Fruit fly (Drosophila melanogaster) whole organism, embryonic: ENCODE data around the gene Cp18.

Experiments used
- Asciz ChIP-seq: fragments of 200-800 bp; sonication (Bioruptor generic); optimal IDR thresholded peaks from 2 replicates; lab custom pipeline; 2017; ENCODE audit warnings: missing biosample characterization, mild to moderate bottlenecking, missing genetic modification characterization, missing genetic modification reagents
- CG10274 ChIP-seq: fragments of 200-800 bp; sonication (Bioruptor generic); optimal IDR thresholded peaks from 3 replicates; lab custom pipeline; 2017; ENCODE audit warnings: missing biosample characterization, mild to moderate bottlenecking, missing genetic modification characterization
- CG11093 ChIP-seq: fragments of 200-800 bp; sonication (Bioruptor generic); IDR thresholded peaks from 3 replicates; pipeline ENCODE4 v1.3.6; 2022; ENCODE audit warnings: missing biosample characterization, missing genetic modification characterization
- CG13287 ChIP-seq: fragments of 200-800 bp; sonication (Bioruptor generic); IDR thresholded peaks from 2 replicates; pipeline ENCODE4 v1.3.6; 2022; ENCODE audit warnings: missing biosample characterization, missing genetic modification characterization; ENCODE audit not compliant: partially characterized antibody
- CG14441 ChIP-seq: fragments of 200-800 bp; sonication (Bioruptor generic); IDR thresholded peaks from 2 replicates; pipeline ENCODE4 v1.3.6; 2022; ENCODE audit warnings: missing biosample characterization, missing genetic modification characterization
- CG15073 ChIP-seq: fragments of 200-800 bp; sonication (Bioruptor generic); optimal IDR thresholded peaks from 2 replicates; lab custom pipeline; 2016; ENCODE audit warnings: missing biosample characterization, missing genetic modification characterization
- CG1603 ChIP-seq: fragments of 200-800 bp; sonication (Bioruptor generic); optimal IDR thresholded peaks from 2 replicates; lab custom pipeline; 2019; ENCODE audit warnings: missing biosample characterization, mild to moderate bottlenecking, missing genetic modification characterization, moderate library complexity
- CG17385 ChIP-seq: fragments of 200-800 bp; sonication (Bioruptor generic); optimal IDR thresholded peaks from 3 replicates; lab custom pipeline; 2018; ENCODE audit warnings: missing biosample characterization, mild to moderate bottlenecking, missing genetic modification characterization
- CG17829 ChIP-seq: fragments of 200-800 bp; optimal IDR thresholded peaks from 2 replicates; lab custom pipeline; 2019; ENCODE audit warnings: missing biosample characterization, mild to moderate bottlenecking, missing genetic modification characterization, moderate library complexity
- CG18764 ChIP-seq: fragments of 200-800 bp; sonication (Bioruptor generic); optimal IDR thresholded peaks from 3 replicates; lab custom pipeline; 2016; ENCODE audit warnings: missing biosample characterization, missing genetic modification characterization
- CG42726 ChIP-seq: fragments of 200-800 bp; sonication (Bioruptor generic); IDR thresholded peaks from 2 replicates; pipeline ENCODE4 v1.3.6; 2022; ENCODE audit warnings: missing biosample characterization, missing genetic modification characterization; ENCODE audit not compliant: partially characterized antibody
- CG6272 ChIP-seq: fragments of 200-800 bp; sonication (Bioruptor generic); IDR thresholded peaks from 2 replicates; pipeline ENCODE4 v1.3.6; 2022; ENCODE audit warnings: missing biosample characterization, missing genetic modification characterization
- CG6854 ChIP-seq: fragments of 200-800 bp; sonication (Bioruptor generic); optimal IDR thresholded peaks from 3 replicates; lab custom pipeline; 2017; ENCODE audit warnings: missing biosample characterization, mild to moderate bottlenecking, missing genetic modification characterization
- CG7372 ChIP-seq: fragments of 200-800 bp; sonication (Bioruptor generic); IDR thresholded peaks from 2 replicates; pipeline ENCODE4 v1.3.6; 2022; ENCODE audit warnings: missing biosample characterization, missing genetic modification characterization
- CG8359 ChIP-seq: fragments of 200-800 bp; sonication (Bioruptor generic); optimal IDR thresholded peaks from 2 replicates; lab custom pipeline; 2017; ENCODE audit warnings: missing biosample characterization, mild to moderate bottlenecking, missing genetic modification characterization, borderline replicate concordance
- CG8478 ChIP-seq: fragments of >200 bp; optimal IDR thresholded peaks from 2 replicates; lab custom pipeline; 2018
- Doc3 ChIP-seq: fragments of 200-800 bp; sonication (Bioruptor generic); IDR thresholded peaks from 3 replicates; pipeline ENCODE4 v1.3.6; 2022; ENCODE audit warnings: missing biosample characterization, missing genetic modification characterization; ENCODE audit not compliant: partially characterized antibody
- Elba2 ChIP-seq: fragments of 200-800 bp; sonication (Bioruptor generic); optimal IDR thresholded peaks from 3 replicates; lab custom pipeline; 2016; ENCODE audit warnings: missing biosample characterization, missing genetic modification characterization
- HmgZ ChIP-seq: fragments of 200-800 bp; sonication (Bioruptor generic); optimal IDR thresholded peaks from 2 replicates; lab custom pipeline; 2018; ENCODE audit warnings: missing biosample characterization, mild to moderate bottlenecking, missing genetic modification characterization
- Hmx ChIP-seq: fragments of 200-800 bp; sonication (Bioruptor generic); optimal IDR thresholded peaks from 2 replicates; lab custom pipeline; 2016; ENCODE audit warnings: missing biosample characterization, missing genetic modification characterization
- Med ChIP-seq: fragments of 200-800 bp; sonication (Bioruptor generic); peaks from one replicate; lab custom pipeline; 2016; ENCODE audit warnings: missing biosample characterization, missing genetic modification characterization, mild to moderate bottlenecking, inconsistent platforms, moderate library complexity
- Myb ChIP-seq: fragments of 200-800 bp; sonication (Bioruptor generic); optimal IDR thresholded peaks from 2 replicates; lab custom pipeline; 2016; ENCODE audit warnings: missing biosample characterization, missing genetic modification characterization
- Nf-YC ChIP-seq: fragments of 200-800 bp; optimal IDR thresholded peaks from 3 replicates; lab custom pipeline; 2019; ENCODE audit warnings: missing biosample characterization, mild to moderate bottlenecking, missing genetic modification characterization, moderate library complexity
- Sox100B ChIP-seq: fragments of 200-800 bp; sonication (Bioruptor generic); optimal IDR thresholded peaks from 3 replicates; lab custom pipeline; 2018; ENCODE audit warnings: missing biosample characterization, mild to moderate bottlenecking, missing genetic modification characterization
- Stat92E ChIP-seq, 3 experiments: fragments of >200 bp in 2 of 3; fragments of 200-800 bp in 1 of 3; sonication (Bioruptor generic) in 1 of 3; optimal IDR thresholded peaks; 2 replicates each; lab custom pipeline; 2017 to 2019; ENCODE audit warnings: missing biosample characterization in 3 of 3, missing genetic modification characterization in 3 of 3, mild to moderate bottlenecking in 1 of 3, moderate library complexity in 1 of 3
- Xrp1 ChIP-seq: fragments of 200-800 bp; sonication (Bioruptor generic); IDR thresholded peaks from 2 replicates; pipeline ENCODE4 v1.3.6; 2022; ENCODE audit warnings: missing biosample characterization, missing genetic modification characterization
- al ChIP-seq: fragments of 200-800 bp; sonication (Bioruptor generic); IDR thresholded peaks from 2 replicates; pipeline ENCODE4 v1.3.6; 2022; ENCODE audit warnings: missing biosample characterization, missing genetic modification characterization
- dati ChIP-seq: fragments of 200-800 bp; sonication (Bioruptor generic); IDR thresholded peaks from 2 replicates; pipeline ENCODE4 v1.3.6; 2022; ENCODE audit warnings: missing biosample characterization, missing genetic modification characterization
- dm ChIP-seq: fragments of 200-800 bp; sonication (Bioruptor generic); optimal IDR thresholded peaks from 3 replicates; lab custom pipeline; 2016; ENCODE audit warnings: missing biosample characterization, missing genetic modification characterization
- eve ChIP-seq, 2 experiments: fragments of >200 bp; optimal IDR thresholded peaks; 2 replicates each; lab custom pipeline; 2017; ENCODE audit warnings: missing biosample characterization in 2 of 2, missing genetic modification characterization in 2 of 2
- ewg ChIP-seq: fragments of 200-800 bp; sonication (Bioruptor generic); optimal IDR thresholded peaks from 3 replicates; lab custom pipeline; 2017; ENCODE audit warnings: mild to moderate bottlenecking, missing biosample characterization, missing genetic modification reagents, missing genetic modification characterization
- fu2 ChIP-seq: fragments of 200-800 bp; sonication (Bioruptor generic); optimal IDR thresholded peaks from 2 replicates; lab custom pipeline; 2016; ENCODE audit warnings: missing biosample characterization, missing genetic modification characterization
- gcm2 ChIP-seq: fragments of 200-800 bp; sonication (Bioruptor generic); optimal IDR thresholded peaks from 2 replicates; lab custom pipeline; 2016; ENCODE audit warnings: missing biosample characterization, missing genetic modification characterization
- gem ChIP-seq: fragments of 200-800 bp; sonication (Bioruptor generic); optimal IDR thresholded peaks from 2 replicates; lab custom pipeline; 2019; ENCODE audit warnings: missing biosample characterization, mild to moderate bottlenecking, missing genetic modification characterization, moderate library complexity
- gro ChIP-seq: fragments of 200-800 bp; sonication (Bioruptor generic); optimal IDR thresholded peaks from 2 replicates; lab custom pipeline; 2016; ENCODE audit warnings: missing biosample characterization, missing genetic modification characterization
- hbn ChIP-seq: fragments of 200-800 bp; sonication (Bioruptor generic); IDR thresholded peaks from 2 replicates; pipeline ENCODE4 v1.3.6; 2022; ENCODE audit warnings: missing biosample characterization, missing genetic modification characterization; ENCODE audit not compliant: partially characterized antibody
- hth ChIP-seq: fragments of >200 bp; optimal IDR thresholded peaks from 2 replicates; lab custom pipeline; 2017; ENCODE audit warnings: inconsistent platforms
- inv ChIP-seq: fragments of 200-800 bp; sonication (Bioruptor generic); IDR thresholded peaks from 2 replicates; pipeline ENCODE4 v1.3.6; 2022; ENCODE audit warnings: missing biosample characterization, missing genetic modification characterization; ENCODE audit not compliant: partially characterized antibody
- luna ChIP-seq: fragments of 200-800 bp; sonication (Bioruptor generic); optimal IDR thresholded peaks from 2 replicates; lab custom pipeline; 2016; ENCODE audit warnings: missing biosample characterization, missing genetic modification characterization
- nau ChIP-seq: fragments of 200-800 bp; sonication (Bioruptor generic); optimal IDR thresholded peaks from 3 replicates; lab custom pipeline; 2017; ENCODE audit warnings: missing biosample characterization, mild to moderate bottlenecking, missing genetic modification characterization, missing genetic modification reagents
- oc ChIP-seq: fragments of 200-800 bp; sonication (Bioruptor generic); optimal IDR thresholded peaks from 2 replicates; lab custom pipeline; 2018; ENCODE audit warnings: missing biosample characterization, mild to moderate bottlenecking, missing genetic modification characterization, moderate library complexity
- pnt ChIP-seq: fragments of 200-800 bp; sonication (Bioruptor generic); optimal IDR thresholded peaks from 3 replicates; lab custom pipeline; 2016; ENCODE audit warnings: missing biosample characterization, missing genetic modification characterization
- pros ChIP-seq: fragments of 200-800 bp; sonication (Bioruptor generic); optimal IDR thresholded peaks from 3 replicates; lab custom pipeline; 2019; ENCODE audit warnings: missing biosample characterization, mild to moderate bottlenecking, missing genetic modification characterization, moderate library complexity
- repo ChIP-seq: fragments of 200-800 bp; sonication (Bioruptor generic); optimal IDR thresholded peaks from 2 replicates; lab custom pipeline; 2016; ENCODE audit warnings: missing biosample characterization, missing genetic modification characterization
- ro ChIP-seq: fragments of 200-800 bp; sonication (Bioruptor generic); IDR thresholded peaks from 2 replicates; pipeline ENCODE4 v1.3.6; 2022; ENCODE audit warnings: missing biosample characterization, missing genetic modification characterization
- sens ChIP-seq: fragments of 200-800 bp; sonication (Bioruptor generic); peaks from one replicate; lab custom pipeline; 2016; ENCODE audit warnings: missing biosample characterization, missing genetic modification characterization
- seq ChIP-seq: fragments of 200-800 bp; sonication (Bioruptor generic); IDR thresholded peaks from 2 replicates; pipeline ENCODE4 v1.3.6; 2022; ENCODE audit warnings: missing biosample characterization, missing genetic modification characterization
- wdn ChIP-seq: fragments of 200-800 bp; sonication (Bioruptor generic); IDR thresholded peaks from 2 replicates; pipeline ENCODE4 v1.3.6; 2022; ENCODE audit warnings: missing biosample characterization, missing genetic modification characterization
- wor ChIP-seq: fragments of 200-800 bp; sonication (Bioruptor generic); IDR thresholded peaks from 2 replicates; pipeline ENCODE4 v1.3.6; 2022; ENCODE audit warnings: missing biosample characterization, missing genetic modification characterization
- zfh2 ChIP-seq: fragments of 200-800 bp; sonication (Bioruptor generic); optimal IDR thresholded peaks from 2 replicates; lab custom pipeline; 2016; ENCODE audit warnings: missing biosample characterization, missing genetic modification characterization

The Cp18 gene

dm6 chr3L:8770616-8771229, 44.1 kb downstream of the Cp18 start (continued):
- TF ChIP-seq pros (GFP tag; lab: Kevin White, UChicago) = peak; percentile 78
- TF ChIP-seq Med (GFP tag; lab: Kevin White, UChicago) = peak; percentile 49
- peak; percentile 17; the same call in 1 of the 2 replicates for TF ChIP-seq Xrp1 (GFP tag; lab: Robert Waterston, UW)
- TF ChIP-seq Stat92E (GFP tag; optimal IDR thresholded peaks at IDR 0.05; lab: Kevin White, UChicago) = no peak
- TF ChIP-seq CG13287 = no peak
- peak; percentile 87 for TF ChIP-seq oc
- no peak for TF ChIP-seq gem
- no peak for TF ChIP-seq pnt
- TF ChIP-seq CG7372 (GFP tag; lab: Robert Waterston, UW) = no peak
- no peak for TF ChIP-seq Nf-YC
- no peak for TF ChIP-seq CG17385 (GFP tag; lab: Kevin White, UChicago)
- no peak for TF ChIP-seq nau (GFP tag; lab: Kevin White, UChicago)
- TF ChIP-seq ro (GFP tag; lab: Robert Waterston, UW) = no peak
- peak; percentile 8 for TF ChIP-seq Asciz
- TF ChIP-seq sens (GFP tag; lab: Kevin White, UChicago) = peak; percentile 75
- TF ChIP-seq gro (GFP tag; lab: Kevin White, UChicago) = no peak
- TF ChIP-seq CG18764 = no peak
- TF ChIP-seq, all 482 proteins: peak for 20

DNA sequence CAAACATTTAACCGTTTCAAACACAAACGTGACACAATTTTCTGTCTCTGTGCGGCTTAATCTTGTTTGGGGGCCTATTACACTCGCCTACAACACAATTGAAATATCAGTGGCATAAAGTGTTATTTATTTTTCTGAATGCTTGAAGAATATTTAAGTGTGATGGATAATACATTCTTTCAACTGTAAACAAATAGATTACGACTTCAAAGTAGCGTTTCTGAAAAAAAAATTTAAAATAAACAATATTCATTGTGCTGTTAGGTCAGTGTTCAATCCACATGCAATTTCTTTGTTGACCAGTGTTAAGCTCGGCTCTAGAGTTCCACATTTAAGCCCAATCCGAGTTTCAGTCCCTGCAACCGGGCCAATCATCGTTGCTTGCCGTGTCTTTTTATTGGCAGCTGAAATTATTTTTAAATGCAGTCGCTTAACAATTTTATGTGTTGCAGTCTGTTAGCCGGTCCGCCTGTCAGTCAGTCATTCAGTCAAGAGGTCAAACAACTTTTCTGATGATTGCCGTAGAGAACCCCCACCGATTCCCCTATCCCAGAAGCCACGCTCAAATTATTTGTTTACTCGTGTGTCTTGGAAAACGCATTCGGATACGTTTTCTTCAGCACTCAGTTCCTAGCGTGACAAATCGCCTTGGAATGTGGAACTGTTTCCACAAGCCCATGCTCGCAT, 46.5 kb downstream of the Cp18 start:
- no peak for TF ChIP-seq Hmx (GFP tag; lab: Kevin White, UChicago)
- no peak for TF ChIP-seq Elba2 (GFP tag; lab: Kevin White, UChicago)
- peak; percentile 77 for TF ChIP-seq CG1603 (tag; lab: Kevin White, UChicago)
- peak; percentile 63 for TF ChIP-seq Med (GFP tag; lab: Kevin White, UChicago)
- peak; percentile 70 for TF ChIP-seq CG6272
- no peak for TF ChIP-seq Doc3 (GFP tag; lab: Robert Waterston, UW)
- TF ChIP-seq HmgZ (tag; lab: Kevin White, UChicago) = peak; percentile 15
- peak; percentile 30 for TF ChIP-seq dm
- no peak for TF ChIP-seq repo (GFP tag; lab: Kevin White, UChicago)
- TF ChIP-seq CG11093 (GFP tag; lab: Robert Waterston, UW) = 0 out of 3 replicates have a peak, but pooled peaks have one; percentile 26
- no peak for TF ChIP-seq CG10274 (GFP tag; lab: Kevin White, UChicago)
- TF ChIP-seq al = no peak
- TF ChIP-seq CG14441 (GFP tag; lab: Robert Waterston, UW) = peak; percentile 69
- TF ChIP-seq CG6854 = peak; percentile 19
- no peak for TF ChIP-seq wdn (GFP tag; lab: Robert Waterston, UW)
- TF ChIP-seq CG8359 (GFP tag; lab: Kevin White, UChicago) = peak; percentile 48
- TF ChIP-seq Myb (GFP tag; lab: Kevin White, UChicago) = no peak
- TF ChIP-seq inv (GFP tag; lab: Robert Waterston, UW) = no peak
- peak; percentile 60 for TF ChIP-seq wor
- TF ChIP-seq ewg (GFP tag; lab: Kevin White, UChicago) = peak; percentile 47
- no peak for TF ChIP-seq fu2
- TF ChIP-seq luna = no peak
- no peak for TF ChIP-seq CG8478 (lab: Kevin White, UChicago)
- no peak for TF ChIP-seq gcm2 (GFP tag; lab: Kevin White, UChicago)
- no peak for TF ChIP-seq hth (lab: Kevin White, UChicago)
- peak in 1 of 2 experiments; percentile 96 for TF ChIP-seq eve (GFP tag; optimal IDR thresholded peaks at IDR 0.05; lab: Kevin White, UChicago)
- no peak for TF ChIP-seq zfh2 (GFP tag; lab: Kevin White, UChicago)
- no peak for TF ChIP-seq hbn
- peak; percentile 74 for TF ChIP-seq Sox100B
- peak; percentile 81 for TF ChIP-seq CG17829 (tag; lab: Kevin White, UChicago)
- no peak for TF ChIP-seq dati
- no peak for TF ChIP-seq CG42726 (GFP tag; lab: Robert Waterston, UW)
- no peak for TF ChIP-seq CG15073 (GFP tag; lab: Kevin White, UChicago)
- TF ChIP-seq seq (GFP tag; lab: Robert Waterston, UW) = peak; percentile 76
